Worm (Caenorhabditis elegans) whole organism, mixed stage, embryonic: Measurements from ENCODE around the gene F59A6.12.

Source experiments
- ceh-39 ChIP-seq: fragments of 150-350 bp; optimal IDR thresholded peaks from 2 replicates; lab custom pipeline; 2014; ENCODE audit warnings: missing biosample characterization, missing genetic modification characterization
- ceh-43 ChIP-seq: fragments of 200-800 bp; sonication (Bioruptor generic); optimal IDR thresholded peaks from 2 replicates; lab custom pipeline; 2018; ENCODE audit warnings: mild to moderate bottlenecking, missing genetic modification characterization, moderate library complexity, missing compliant biosample characterization
- ceh-83 ChIP-seq: fragments of 200-800 bp; sonication (Bioruptor generic); optimal IDR thresholded peaks from 2 replicates; lab custom pipeline; 2018; ENCODE audit warnings: mild to moderate bottlenecking, missing genetic modification characterization, missing compliant biosample characterization
- ces-1 ChIP-seq: fragments of 150-350 bp; optimal IDR thresholded peaks from 2 replicates; lab custom pipeline; 2014; ENCODE audit warnings: missing biosample characterization, missing genetic modification reagents, missing genetic modification characterization
- cnd-1 ChIP-seq: fragments of 200-800 bp; sonication (Bioruptor generic); optimal IDR thresholded peaks from 2 replicates; lab custom pipeline; 2018; ENCODE audit warnings: mild to moderate bottlenecking, missing genetic modification characterization, missing compliant biosample characterization
- drap-1 ChIP-seq: fragments of 200-800 bp; sonication (Bioruptor generic); optimal IDR thresholded peaks from 3 replicates; lab custom pipeline; 2018; ENCODE audit warnings: mild to moderate bottlenecking, missing genetic modification characterization, missing compliant biosample characterization
- elt-1 ChIP-seq: sonication (generic microtip); optimal IDR thresholded peaks from 2 replicates; lab custom pipeline; 2017; ENCODE audit warnings: missing genetic modification characterization, mild to moderate bottlenecking, missing compliant biosample characterization, antibody characterized with exemption, moderate library complexity, borderline replicate concordance; ENCODE audit not compliant: insufficient read depth
- elt-3 ChIP-seq: fragments of 150-350 bp; optimal IDR thresholded peaks from 2 replicates; lab custom pipeline; 2014; ENCODE audit warnings: missing biosample characterization, missing genetic modification characterization
- hlh-1 ChIP-seq: fragments of 150-350 bp; optimal IDR thresholded peaks from 2 replicates; lab custom pipeline; 2014; ENCODE audit warnings: missing biosample characterization, missing genetic modification reagents, missing genetic modification characterization
- lin-13 ChIP-seq: fragments of 150-350 bp; optimal IDR thresholded peaks from 2 replicates; lab custom pipeline; 2014; ENCODE audit warnings: missing biosample characterization, missing genetic modification characterization
- lin-32 ChIP-seq: fragments of 200-800 bp; sonication (Bioruptor generic); optimal IDR thresholded peaks from 2 replicates; lab custom pipeline; 2018; ENCODE audit warnings: mild to moderate bottlenecking, missing genetic modification characterization, missing compliant biosample characterization
- lsy-2 ChIP-seq: fragments of 150-350 bp; optimal IDR thresholded peaks from 2 replicates; lab custom pipeline; 2014; ENCODE audit warnings: missing biosample characterization, missing genetic modification characterization
- mab-5 ChIP-seq: fragments of 150-350 bp; optimal IDR thresholded peaks from 2 replicates; lab custom pipeline; 2014; ENCODE audit warnings: missing biosample characterization, missing genetic modification characterization
- mep-1 ChIP-seq: fragments of 150-350 bp; optimal IDR thresholded peaks from 2 replicates; lab custom pipeline; 2017; ENCODE audit warnings: missing biosample characterization, missing genetic modification reagents, missing genetic modification characterization, inconsistent platforms
- mls-2 ChIP-seq: sonication (generic microtip); optimal IDR thresholded peaks from 2 replicates; lab custom pipeline; 2016; ENCODE audit warnings: mild to moderate bottlenecking, missing genetic modification characterization, moderate library complexity, missing compliant biosample characterization
- nhr-12 ChIP-seq: fragments of 150-350 bp; optimal IDR thresholded peaks from 2 replicates; lab custom pipeline; 2014; ENCODE audit warnings: missing biosample characterization, missing genetic modification characterization
- nhr-2 ChIP-seq: fragments of 150-350 bp; optimal IDR thresholded peaks from 2 replicates; lab custom pipeline; 2014; ENCODE audit warnings: missing biosample characterization, missing genetic modification characterization
- nhr-76 ChIP-seq: sonication (generic microtip); optimal IDR thresholded peaks from 2 replicates; lab custom pipeline; 2017; ENCODE audit warnings: missing biosample characterization, missing genetic modification characterization
- pha-4 ChIP-seq: fragments of 150-350 bp; optimal IDR thresholded peaks from 2 replicates; lab custom pipeline; 2018; ENCODE audit warnings: missing biosample characterization, missing genetic modification reagents, missing genetic modification characterization
- sem-2 ChIP-seq: fragments of 200-800 bp; sonication (Bioruptor generic); optimal IDR thresholded peaks from 2 replicates; lab custom pipeline; 2018; ENCODE audit warnings: mild to moderate bottlenecking, missing genetic modification characterization, missing compliant biosample characterization
- sptf-1 ChIP-seq: sonication (generic microtip); optimal IDR thresholded peaks from 2 replicates; lab custom pipeline; 2017; ENCODE audit warnings: mild to moderate bottlenecking, missing genetic modification characterization, moderate library complexity, missing compliant biosample characterization
- tbx-8 ChIP-seq: fragments of 200-800 bp; sonication (Bioruptor generic); optimal IDR thresholded peaks from 2 replicates; lab custom pipeline; 2018; ENCODE audit warnings: mild to moderate bottlenecking, missing genetic modification characterization, moderate library complexity, missing compliant biosample characterization
- unc-120 ChIP-seq: sonication (generic microtip); optimal IDR thresholded peaks from 2 replicates; lab custom pipeline; 2017; ENCODE audit warnings: missing genetic modification characterization, missing compliant biosample characterization; ENCODE audit not compliant: poor library complexity, severe bottlenecking
- unc-39 ChIP-seq: fragments of 150-350 bp; optimal IDR thresholded peaks from 2 replicates; lab custom pipeline; 2014; ENCODE audit warnings: missing biosample characterization, missing genetic modification characterization
- unc-62 ChIP-seq: fragments of 150-350 bp; optimal IDR thresholded peaks from 2 replicates; lab custom pipeline; 2014; ENCODE audit warnings: missing biosample characterization, missing genetic modification reagents, missing genetic modification characterization
- zip-8 ChIP-seq: fragments of 150-350 bp; optimal IDR thresholded peaks from 2 replicates; lab custom pipeline; 2014; ENCODE audit warnings: missing biosample characterization, missing genetic modification characterization
- ztf-11 ChIP-seq: fragments of 150-350 bp; optimal IDR thresholded peaks from 2 replicates; lab custom pipeline; 2014; ENCODE audit warnings: missing biosample characterization, missing genetic modification characterization

Gene F59A6.12

DNA sequence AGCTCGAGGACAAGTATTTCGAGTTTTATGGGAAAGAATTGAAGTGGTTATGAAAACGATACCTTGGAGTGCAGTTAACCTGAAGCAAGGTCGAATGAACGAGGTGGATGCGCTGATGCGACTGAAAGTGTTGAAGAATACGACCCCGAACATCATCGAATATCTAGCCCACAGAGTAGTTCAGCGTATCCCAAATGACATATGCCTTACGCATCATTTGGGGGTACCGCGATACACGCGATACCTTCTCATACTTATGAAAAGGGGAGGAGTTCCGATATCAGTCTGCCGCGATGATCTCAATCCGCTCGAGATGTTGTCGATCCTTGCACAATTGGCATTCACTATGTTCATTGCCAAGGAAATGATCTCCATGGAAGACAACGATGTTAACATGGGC, 22.1 kb downstream of the F59A6.12 start, which contains the start of gene T27F7.12:
Gene T27F7.12 (plus strand): TSS at position 301 of the 400 bp plus-strand sequence.
- TF ChIP-seq ceh-39 (tag; lab: Kevin White, UChicago) (no peak), drap-1 (no peak), ceh-83 (no peak), elt-3 (no peak), lsy-2 (tag; lab: Kevin White, UChicago) (no peak), lin-32 (GFP tag; lab: Kevin White, UChicago) (no peak), mab-5 (no peak), tbx-8 (GFP tag; lab: Kevin White, UChicago) (no peak), unc-62 (no peak), lin-13 (tag; lab: Kevin White, UChicago) (no peak), mls-2 (tag; lab: Kevin White, UChicago) (no peak)

DNA sequence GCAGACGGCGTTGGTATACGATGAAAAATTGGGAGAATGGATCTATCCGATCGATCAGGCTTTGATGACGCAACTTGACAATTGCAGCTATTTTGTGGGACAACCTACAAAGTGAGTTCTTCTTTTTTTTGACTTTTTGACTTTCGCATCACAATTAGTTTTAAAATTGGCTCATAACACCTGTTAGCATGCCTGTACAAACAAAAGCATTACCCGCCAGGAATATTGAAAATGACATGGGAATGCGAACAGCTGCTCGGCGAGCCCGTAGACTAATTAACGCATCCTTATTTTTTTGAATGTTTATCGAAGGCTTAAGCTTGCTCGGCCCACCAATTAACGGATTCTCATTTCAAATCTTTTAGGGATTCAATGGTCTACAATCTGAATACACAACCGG, 24.6 kb downstream of the F59A6.12 start:
- TF ChIP-seq nhr-12 (tag; lab: Kevin White, UChicago) (no peak), ceh-43 (GFP tag; lab: Kevin White, UChicago) (no peak), mep-1 (tag; lab: Kevin White, UChicago) (no peak), zip-8 (peak; percentile 10), ceh-83 (no peak), lin-32 (GFP tag; lab: Kevin White, UChicago) (peak; percentile 92), lsy-2 (tag; lab: Kevin White, UChicago) (no peak), unc-120 (tag; lab: Kevin White, UChicago) (no peak), elt-1 (tag; lab: Kevin White, UChicago) (no peak), ceh-39 (tag; lab: Kevin White, UChicago) (no peak), ces-1 (no peak)

DNA sequence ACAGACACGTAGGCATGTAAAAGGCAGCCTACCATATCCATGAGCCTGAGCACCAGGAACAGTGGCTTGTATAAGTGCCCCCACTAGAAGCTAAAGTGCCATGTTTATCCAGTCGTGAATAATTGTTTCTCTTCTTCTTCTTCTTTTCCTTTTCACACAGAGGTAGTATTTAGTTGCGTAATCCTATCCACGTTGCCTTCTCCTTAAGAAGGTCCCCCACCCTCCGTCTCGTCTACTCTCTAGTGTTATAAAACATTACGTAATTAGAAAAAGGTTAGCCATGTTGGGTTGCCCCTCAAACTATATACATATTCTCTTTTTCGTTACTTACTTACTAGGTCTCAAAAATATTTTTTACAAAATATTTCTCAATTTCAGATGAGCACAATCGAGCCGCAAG, 25.2 kb downstream of the F59A6.12 start:
- TF ChIP-seq lsy-2 (tag; lab: Kevin White, UChicago) (no peak), sptf-1 (tag; lab: Kevin White, UChicago) (peak; percentile 39), unc-39 (no peak), elt-3 (no peak), zip-8 (peak; percentile 90), cnd-1 (tag; lab: Kevin White, UChicago) (no peak), nhr-2 (tag; lab: Kevin White, UChicago) (peak; percentile 79), ztf-11 (tag; lab: Kevin White, UChicago) (peak; percentile 40)

DNA sequence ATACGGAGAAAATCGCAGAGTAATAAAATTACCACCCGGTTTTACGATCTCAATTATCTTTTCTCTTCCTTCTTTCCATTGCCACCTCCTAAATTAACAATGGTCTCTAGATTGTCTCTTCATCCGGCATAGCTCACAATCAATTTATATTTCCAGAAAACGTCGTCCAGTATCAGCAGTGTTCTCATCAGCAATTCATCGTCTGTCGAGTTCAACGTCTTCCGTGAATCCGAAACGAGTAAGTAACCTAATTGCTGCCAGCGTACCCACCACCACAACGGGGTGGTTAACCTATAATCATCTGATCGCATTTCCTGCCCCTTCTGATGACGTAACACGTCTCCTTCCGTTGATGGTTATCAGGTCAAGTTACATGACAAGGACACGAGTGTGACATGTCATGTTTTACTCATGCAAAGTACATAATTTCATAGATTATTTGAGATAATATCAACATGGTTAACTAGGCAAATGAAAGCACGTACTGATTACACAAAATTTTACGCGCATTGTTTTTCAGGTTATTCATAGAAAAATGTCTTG, 25.8 kb downstream of the F59A6.12 start:
- TF ChIP-seq sptf-1 (tag; lab: Kevin White, UChicago) (peak; percentile 1), unc-62 (peak; percentile 60), zip-8 (peak; percentile 82), nhr-2 (tag; lab: Kevin White, UChicago) (peak; percentile 93), ceh-83 (peak; percentile 58), ces-1 (peak; percentile 15), unc-39 (no peak), sem-2 (no peak), elt-1 (tag; lab: Kevin White, UChicago) (peak; percentile 87)

DNA sequence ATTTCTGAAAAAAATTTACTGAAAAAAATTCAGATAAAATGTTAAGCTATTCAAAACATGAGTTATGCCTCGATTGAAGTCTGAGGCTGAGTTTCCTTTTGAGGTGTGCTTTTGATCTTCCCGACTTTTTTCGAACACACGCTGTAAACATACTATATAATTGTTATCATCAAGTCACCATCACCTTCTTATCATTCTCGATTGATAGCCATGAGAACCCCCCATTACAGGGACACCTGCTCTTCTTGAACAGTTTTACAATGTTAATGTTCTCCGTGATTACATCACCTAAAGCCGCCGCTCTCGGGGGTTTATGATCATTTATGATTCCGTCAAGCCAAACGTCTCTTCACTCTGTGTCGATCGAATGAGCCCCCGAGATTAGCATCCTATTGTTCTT, 27.7 kb downstream of the F59A6.12 start:
- no peak for TF ChIP-seq nhr-12 (tag; lab: Kevin White, UChicago)
- TF ChIP-seq ztf-11 (tag; lab: Kevin White, UChicago): no peak
- TF ChIP-seq pha-4 (tag; lab: Kevin White, UChicago): no peak
- TF ChIP-seq, all 35 proteins: peak for 0

DNA sequence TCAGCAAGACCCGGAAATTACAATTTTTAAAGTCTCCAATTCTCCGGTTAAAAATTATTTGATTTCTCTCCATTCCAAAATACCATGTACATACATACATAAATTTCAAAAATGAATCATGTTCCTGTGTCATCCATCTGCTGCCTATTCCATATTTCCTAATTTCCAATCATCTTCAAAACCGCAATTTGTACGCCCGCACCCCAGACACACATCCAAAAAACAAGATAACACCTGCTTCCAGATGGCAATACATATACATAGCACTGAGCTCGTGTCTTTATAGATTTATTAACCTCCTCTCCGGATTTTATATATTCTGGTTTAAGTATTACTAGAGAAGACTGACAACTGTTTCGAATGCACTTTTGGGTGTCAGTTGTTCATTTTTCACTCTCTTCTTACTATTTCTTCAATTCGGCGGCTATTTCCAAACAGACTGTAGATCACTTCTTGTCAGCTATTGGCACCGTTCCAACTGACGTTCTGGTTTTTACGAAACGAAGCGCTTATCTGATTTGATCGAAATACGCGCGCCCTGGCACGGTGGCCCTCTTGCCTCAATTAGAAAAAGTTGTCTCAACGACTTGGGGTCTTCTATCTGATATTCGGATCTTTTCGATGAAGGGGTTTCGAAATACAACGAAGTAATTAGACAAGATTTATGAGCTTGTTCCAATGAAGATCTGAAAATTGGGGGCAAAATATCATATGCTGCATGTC, 30.0 kb downstream of the F59A6.12 start:
- TF ChIP-seq hlh-1 (tag; lab: Kevin White, UChicago) (peak; percentile 21), lin-32 (GFP tag; lab: Kevin White, UChicago) (peak; percentile 92), nhr-76 (tag; lab: Kevin White, UChicago) (no peak)
